Fruit fly (Drosophila melanogaster) whole organism, prepupa: ENCODE measurements around the gene CG7341.

Experiments
- Blimp-1 ChIP-seq: fragments of 200-800 bp; sonication (Bioruptor generic); optimal IDR thresholded peaks from 3 replicates; lab custom pipeline; 2017; ENCODE audit warnings: missing biosample characterization, missing genetic modification characterization, mild to moderate bottlenecking, moderate library complexity, missing genetic modification reagents
- Hr4 ChIP-seq: fragments of 200-800 bp; sonication (Bioruptor generic); optimal IDR thresholded peaks from 3 replicates; lab custom pipeline; 2016; ENCODE audit warnings: missing biosample characterization, missing genetic modification characterization

DNA sequence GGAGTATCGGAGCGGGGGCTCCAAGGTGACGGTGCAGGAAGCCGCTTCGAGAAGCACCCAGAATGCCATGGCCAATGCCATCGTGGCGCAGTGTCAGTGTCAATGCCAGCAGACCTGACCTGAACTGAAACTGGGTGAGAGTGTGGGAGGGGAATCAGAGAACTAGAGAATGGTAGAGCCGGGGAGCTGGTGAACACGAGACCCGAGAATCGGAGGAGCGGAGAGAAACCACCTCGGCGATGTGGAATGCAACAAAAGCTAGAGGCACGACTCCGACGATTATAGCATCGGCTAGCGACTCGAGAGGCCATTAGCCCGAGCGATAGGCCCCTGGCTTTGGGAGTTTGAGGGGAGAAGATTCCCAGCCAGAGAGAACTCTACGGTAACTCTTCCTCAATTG, 30.8 kb upstream of the CG7341 start:
- TF ChIP-seq Hr4 (GFP tag; lab: Kevin White, UChicago) = no peak
- no peak for TF ChIP-seq Blimp-1 (GFP tag; lab: Kevin White, UChicago)
